Fruit fly (Drosophila melanogaster): ENCODE measurements around the gene CG11983.

The CG11983 gene

dm6 chr3R:8978768-8979167, 29.4 kb upstream of the CG11983 start (continued):
- TF ChIP-seq Xrp1 (GFP tag; IDR thresholded peaks at IDR 0.05) (peak; percentile 71), zfh2 (GFP tag; optimal IDR thresholded peaks at IDR 0.05) (no peak), knrl (GFP tag; IDR thresholded peaks at IDR 0.05; ENCODE audit: partially characterized antibody) (no peak), CG17829 (tag; optimal IDR thresholded peaks at IDR 0.05) (no peak), CG4730 (GFP tag; IDR thresholded peaks at IDR 0.05) (no peak), tgo (GFP tag; IDR thresholded peaks at IDR 0.05) (peak; percentile 70), Trl (optimal IDR thresholded peaks at IDR 0.05) (no peak), Trl (GFP tag; optimal IDR thresholded peaks at IDR 0.05) (no peak), HmgZ (tag; optimal IDR thresholded peaks at IDR 0.05) (no peak), CG7357 (GFP tag; IDR thresholded peaks at IDR 0.05) (peak; percentile 34; the same call in 1 of the 3 replicates), sisA (GFP tag; IDR thresholded peaks at IDR 0.05) (peak; percentile 40), pros (GFP tag; optimal IDR thresholded peaks at IDR 0.05) (no peak), CG12155 (GFP tag; optimal IDR thresholded peaks at IDR 0.05) (no peak), ttk (GFP tag; IDR thresholded peaks at IDR 0.05) (peak; percentile 39), CG15269 (tag; optimal IDR thresholded peaks at IDR 0.05) (peak; percentile 34), Chrac-16 (GFP tag; optimal IDR thresholded peaks at IDR 0.05) (no peak), ssp (GFP tag; IDR thresholded peaks at IDR 0.05) (peak; percentile 42), CG11696 (GFP tag; IDR thresholded peaks at IDR 0.05) (no peak), Scr (GFP tag; IDR thresholded peaks at IDR 0.05; ENCODE audit: partially characterized antibody) (no peak), Atf3 (GFP tag; optimal IDR thresholded peaks at IDR 0.05) (no peak), NFAT (GFP tag; IDR thresholded peaks at IDR 0.05) (no peak), CG4424 (GFP tag; optimal IDR thresholded peaks at IDR 0.05) (peak; percentile 22), Sox102F (GFP tag; optimal IDR thresholded peaks at IDR 0.05) (peak; percentile 75), CG13624 (GFP tag; optimal IDR thresholded peaks at IDR 0.05) (no peak), dmrt11E (tag; optimal IDR thresholded peaks at IDR 0.05) (no peak), corto (GFP tag; optimal IDR thresholded peaks at IDR 0.05) (peak; percentile 35), Fer1 (GFP tag; optimal IDR thresholded peaks at IDR 0.05) (no peak), lola (GFP tag; optimal IDR thresholded peaks at IDR 0.05) (peak in 1 of 3 experiments; percentile 12), crp (GFP tag; optimal IDR thresholded peaks at IDR 0.05) (no peak), NK7.1 (GFP tag; optimal IDR thresholded peaks at IDR 0.05) (no peak), bab2 (GFP tag; optimal IDR thresholded peaks at IDR 0.05) (no peak), CG6689 (GFP tag; IDR thresholded peaks at IDR 0.05) (peak; percentile 25; the same call in 1 of the 2 replicates), tio (GFP tag; optimal IDR thresholded peaks at IDR 0.05) (no peak), bowl (GFP tag; IDR thresholded peaks at IDR 0.05) (no peak), zen2 (GFP tag; IDR thresholded peaks at IDR 0.05; ENCODE audit: partially characterized antibody) (no peak), CG12769 (tag; optimal IDR thresholded peaks at IDR 0.05) (no peak), gce (GFP tag; IDR thresholded peaks at IDR 0.05) (peak; percentile 62; the same call in 1 of the 3 replicates), CG14441 (GFP tag; IDR thresholded peaks at IDR 0.05) (0 out of 2 replicates have a peak, but pooled peaks have one; percentile 40), grn (GFP tag; optimal IDR thresholded peaks at IDR 0.05) (no peak), CG32772 (GFP tag; IDR thresholded peaks at IDR 0.05) (peak; percentile 16; the same call in 1 of the 2 replicates), CG12391 (tag; optimal IDR thresholded peaks at IDR 0.05) (peak; percentile 32), Atf6 (GFP tag; IDR thresholded peaks at IDR 0.05) (no peak), Oli (tag; optimal IDR thresholded peaks at IDR 0.05) (peak; percentile 37), CG12071 (GFP tag; optimal IDR thresholded peaks at IDR 0.05) (no peak), gfzf (GFP tag; optimal IDR thresholded peaks at IDR 0.05) (no peak), ap (GFP tag; IDR thresholded peaks at IDR 0.05) (peak; percentile 46; the same call in 1 of the 2 replicates), shn (GFP tag; optimal IDR thresholded peaks at IDR 0.05) (no peak), tna (GFP tag; IDR thresholded peaks at IDR 0.05; ENCODE audit: partially characterized antibody) (no peak), Usf (GFP tag; optimal IDR thresholded peaks at IDR 0.05) (no peak), CG3838 (GFP tag; optimal IDR thresholded peaks at IDR 0.05) (no peak), Abd-B (GFP tag; optimal IDR thresholded peaks at IDR 0.05) (no peak), jing (GFP tag; optimal IDR thresholded peaks at IDR 0.05) (no peak)

All from whole organism, embryonic.